Fruit fly (Drosophila melanogaster) whole organism, embryonic: ENCODE data around the gene CG12253.

Experiments used
- CG1024 ChIP-seq: fragments of 200-800 bp; sonication (Bioruptor generic); IDR thresholded peaks from 2 replicates; pipeline ENCODE4 v1.3.6; 2022; ENCODE audit warnings: missing biosample characterization, missing genetic modification characterization
- CG11085 ChIP-seq: fragments of 200-800 bp; sonication (Bioruptor generic); IDR thresholded peaks from 2 replicates; pipeline ENCODE4 v1.3.6; 2022; ENCODE audit warnings: missing biosample characterization, missing genetic modification characterization
- CG12659 ChIP-seq: fragments of 200-800 bp; sonication (Bioruptor generic); optimal IDR thresholded peaks from 3 replicates; lab custom pipeline; 2017; ENCODE audit warnings: mild to moderate bottlenecking, missing biosample characterization, missing genetic modification reagents, missing genetic modification characterization
- CG14710 ChIP-seq: fragments of 200-800 bp; sonication (Bioruptor generic); optimal IDR thresholded peaks from 3 replicates; lab custom pipeline; 2019; ENCODE audit warnings: missing biosample characterization, mild to moderate bottlenecking, missing genetic modification characterization, moderate library complexity
- CG1602 ChIP-seq: fragments of 200-800 bp; sonication (Bioruptor generic); optimal IDR thresholded peaks from 3 replicates; lab custom pipeline; 2016; ENCODE audit warnings: missing biosample characterization, missing genetic modification characterization
- CG1647 ChIP-seq: fragments of 200-800 bp; sonication (Bioruptor generic); optimal IDR thresholded peaks from 3 replicates; lab custom pipeline; 2016; ENCODE audit warnings: missing biosample characterization, missing genetic modification characterization
- CG2202 ChIP-seq: fragments of 200-800 bp; sonication (Bioruptor generic); optimal IDR thresholded peaks from 2 replicates; lab custom pipeline; 2018; ENCODE audit warnings: missing biosample characterization, mild to moderate bottlenecking, missing genetic modification characterization
- CG31365 ChIP-seq: fragments of 200-800 bp; sonication (Bioruptor generic); optimal IDR thresholded peaks from 2 replicates; lab custom pipeline; 2018; ENCODE audit warnings: missing biosample characterization, mild to moderate bottlenecking, missing genetic modification characterization
- CG4282 ChIP-seq: fragments of 200-800 bp; sonication (Bioruptor generic); optimal IDR thresholded peaks from 2 replicates; lab custom pipeline; 2016; ENCODE audit warnings: missing biosample characterization, missing genetic modification characterization
- CG4404 ChIP-seq: fragments of 200-800 bp; sonication (Bioruptor generic); IDR thresholded peaks from 2 replicates; pipeline ENCODE4 v1.3.6; 2022; ENCODE audit warnings: missing biosample characterization, missing genetic modification characterization
- CG6683 ChIP-seq: fragments of 200-800 bp; sonication (Bioruptor generic); optimal IDR thresholded peaks from 2 replicates; lab custom pipeline; 2017; ENCODE audit warnings: missing biosample characterization, mild to moderate bottlenecking, missing genetic modification characterization, missing genetic modification reagents
- CG8765 ChIP-seq: fragments of 200-800 bp; sonication (Bioruptor generic); IDR thresholded peaks from 2 replicates; pipeline ENCODE4 v1.3.6; 2022; ENCODE audit warnings: missing biosample characterization, missing genetic modification characterization
- CG9437 ChIP-seq: fragments of 200-800 bp; sonication (Bioruptor generic); optimal IDR thresholded peaks from 2 replicates; lab custom pipeline; 2018; ENCODE audit warnings: missing biosample characterization, mild to moderate bottlenecking, missing genetic modification characterization
- CG9609 ChIP-seq: fragments of 200-800 bp; sonication (Bioruptor generic); optimal IDR thresholded peaks from 3 replicates; lab custom pipeline; 2016; ENCODE audit warnings: missing biosample characterization, missing genetic modification characterization
- CG9817 ChIP-seq: fragments of 200-800 bp; sonication (Bioruptor generic); optimal IDR thresholded peaks from 2 replicates; lab custom pipeline; 2018; ENCODE audit warnings: missing biosample characterization, mild to moderate bottlenecking, missing genetic modification characterization, moderate library complexity
- CG9932 ChIP-seq: fragments of 200-800 bp; sonication (Bioruptor generic); IDR thresholded peaks from 2 replicates; pipeline ENCODE4 v1.3.6; 2022; ENCODE audit warnings: missing biosample characterization, missing genetic modification characterization
- CHES-1-like ChIP-seq: fragments of 200-800 bp; sonication (Bioruptor generic); optimal IDR thresholded peaks from 2 replicates; lab custom pipeline; 2016; ENCODE audit warnings: missing biosample characterization, missing genetic modification characterization
- D19B ChIP-seq: fragments of 200-800 bp; sonication (Bioruptor generic); optimal IDR thresholded peaks from 2 replicates; lab custom pipeline; 2017; ENCODE audit warnings: missing biosample characterization, mild to moderate bottlenecking, missing genetic modification characterization
- Ets65A ChIP-seq: fragments of 200-800 bp; sonication (Bioruptor generic); peaks from one replicate; lab custom pipeline; 2016; ENCODE audit warnings: missing biosample characterization, missing genetic modification characterization
- Fer1 ChIP-seq: fragments of 200-800 bp; sonication (Bioruptor generic); optimal IDR thresholded peaks from 2 replicates; lab custom pipeline; 2017; ENCODE audit warnings: missing biosample characterization, mild to moderate bottlenecking, missing genetic modification characterization
- Gug ChIP-seq: fragments of 200-800 bp; sonication (Bioruptor generic); IDR thresholded peaks from 4 replicates; pipeline ENCODE4 v1.3.6; 2022; ENCODE audit warnings: missing biosample characterization, missing genetic modification characterization
- Hand ChIP-seq: fragments of 200-800 bp; sonication (Bioruptor generic); optimal IDR thresholded peaks from 2 replicates; lab custom pipeline; 2017; ENCODE audit warnings: mild to moderate bottlenecking, missing biosample characterization, missing genetic modification reagents, missing genetic modification characterization
- MESR4 ChIP-seq: fragments of 200-800 bp; sonication (Bioruptor generic); optimal IDR thresholded peaks from 2 replicates; lab custom pipeline; 2018; ENCODE audit warnings: missing biosample characterization, mild to moderate bottlenecking, missing genetic modification characterization, moderate library complexity
- Med ChIP-seq: fragments of 200-800 bp; sonication (Bioruptor generic); peaks from one replicate; lab custom pipeline; 2016; ENCODE audit warnings: missing biosample characterization, missing genetic modification characterization, mild to moderate bottlenecking, inconsistent platforms, moderate library complexity
- NC2α ChIP-seq: fragments of 200-800 bp; sonication (Bioruptor generic); optimal IDR thresholded peaks from 2 replicates; lab custom pipeline; 2016; ENCODE audit warnings: missing biosample characterization, missing genetic modification characterization
- Opbp ChIP-seq: fragments of 200-800 bp; sonication (Bioruptor generic); IDR thresholded peaks from 3 replicates; pipeline ENCODE4 v1.3.6; 2022; ENCODE audit warnings: missing biosample characterization, missing genetic modification characterization; ENCODE audit not compliant: partially characterized antibody
- Ravus ChIP-seq: fragments of 200-800 bp; sonication (Bioruptor generic); IDR thresholded peaks from 2 replicates; pipeline ENCODE4 v1.3.6; 2022; ENCODE audit warnings: missing biosample characterization, missing genetic modification characterization
- cad ChIP-seq: fragments of >200 bp; optimal IDR thresholded peaks from 2 replicates; lab custom pipeline; 2017; ENCODE audit warnings: missing biosample characterization, missing genetic modification characterization
- disco-r ChIP-seq: fragments of 200-800 bp; sonication (Bioruptor generic); optimal IDR thresholded peaks from 2 replicates; lab custom pipeline; 2016; ENCODE audit warnings: missing biosample characterization, missing genetic modification characterization
- dmrt11E ChIP-seq: fragments of 200-800 bp; sonication (Bioruptor generic); optimal IDR thresholded peaks from 3 replicates; lab custom pipeline; 2018; ENCODE audit warnings: missing biosample characterization, mild to moderate bottlenecking, missing genetic modification characterization, moderate library complexity
- dmrt99B ChIP-seq: fragments of 200-800 bp; sonication (Bioruptor generic); optimal IDR thresholded peaks from 2 replicates; lab custom pipeline; 2018; ENCODE audit warnings: missing biosample characterization, mild to moderate bottlenecking, missing genetic modification characterization, moderate library complexity
- dysf ChIP-seq: fragments of 200-800 bp; sonication (Bioruptor generic); IDR thresholded peaks from 3 replicates; pipeline ENCODE4 v1.3.6; 2022; ENCODE audit warnings: missing biosample characterization, missing genetic modification characterization
- jing ChIP-seq: fragments of 200-800 bp; sonication (Bioruptor generic); optimal IDR thresholded peaks from 2 replicates; lab custom pipeline; 2018; ENCODE audit warnings: missing biosample characterization, mild to moderate bottlenecking, missing genetic modification characterization
- lola ChIP-seq, 3 experiments: fragments of >200 bp in 2 of 3; fragments of 200-800 bp in 1 of 3; sonication (Bioruptor generic) in 1 of 3; optimal IDR thresholded peaks; 2 replicates each; lab custom pipeline; 2017 to 2019; ENCODE audit warnings: missing biosample characterization in 3 of 3, missing genetic modification characterization in 3 of 3, mild to moderate bottlenecking in 1 of 3, moderate library complexity in 1 of 3
- nmo ChIP-seq: fragments of 200-800 bp; sonication (Bioruptor generic); optimal IDR thresholded peaks from 2 replicates; lab custom pipeline; 2018; ENCODE audit warnings: missing biosample characterization, mild to moderate bottlenecking, missing genetic modification characterization, moderate library complexity
- prd ChIP-seq, 3 experiments: fragments of >200 bp in 2 of 3; fragments of 200-800 bp in 1 of 3; sonication (Bioruptor generic) in 1 of 3; optimal IDR thresholded peaks in 2 of 3; IDR thresholded peaks in 1 of 3; 2 replicates in 2 of 3; 3 replicates in 1 of 3; pipeline versions ENCODE4 v1.3.6 to Lab custom; 2017 to 2022; ENCODE audit warnings: missing biosample characterization in 1 of 3, missing genetic modification characterization in 1 of 3
- sens ChIP-seq: fragments of 200-800 bp; sonication (Bioruptor generic); peaks from one replicate; lab custom pipeline; 2016; ENCODE audit warnings: missing biosample characterization, missing genetic modification characterization

The CG12253 gene

DNA sequence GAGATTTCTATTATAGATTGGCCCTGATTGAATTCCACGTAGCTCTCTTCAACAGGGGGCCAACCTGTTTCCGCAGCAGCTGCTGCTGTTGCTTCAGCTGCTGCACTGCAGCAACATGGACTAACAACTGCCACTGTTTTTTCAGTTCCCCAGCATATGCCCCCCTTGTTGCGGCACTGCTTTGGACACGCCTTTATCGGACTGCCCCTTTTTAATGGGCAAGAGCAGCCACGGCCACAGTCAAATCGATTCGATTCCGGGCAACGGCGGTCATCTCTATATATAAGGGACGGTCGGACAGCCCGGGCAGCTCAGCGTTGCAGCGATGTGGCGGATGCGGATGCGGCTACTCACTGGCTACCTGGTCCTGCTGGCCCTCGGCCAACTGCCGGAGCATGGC, 27.7 kb downstream of the CG12253 start, which contains the start of gene Acp32CD:
Gene Acp32CD (plus strand): TSS at position 301 of the 400 bp plus-strand sequence.
- peak; percentile 34 for TF ChIP-seq sens (GFP tag; lab: Kevin White, UChicago)
- peak; percentile 35 for TF ChIP-seq Ets65A (GFP tag; lab: Kevin White, UChicago)
- TF ChIP-seq CG9932 (GFP tag; lab: Robert Waterston, UW) = no peak
- TF ChIP-seq lola (GFP tag; optimal IDR thresholded peaks at IDR 0.05; lab: Kevin White, UChicago) = no peak

DNA sequence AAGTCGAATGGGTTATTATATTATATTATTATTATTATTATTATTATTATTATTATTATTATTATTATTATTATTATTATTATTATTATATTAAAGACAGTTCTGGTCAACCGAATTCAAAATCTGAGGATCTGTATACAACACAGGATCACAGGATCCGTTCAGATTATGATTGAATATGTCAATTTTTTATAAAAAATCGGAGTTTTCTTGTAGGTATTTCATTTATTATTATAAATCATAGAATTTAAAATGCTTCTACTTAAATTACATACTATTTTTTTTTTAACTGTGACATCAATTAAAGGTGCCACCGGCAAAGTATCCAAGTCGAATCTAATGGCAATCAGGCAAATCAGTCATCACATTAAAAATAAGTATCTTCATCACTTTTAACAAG, 29.1 kb downstream of the CG12253 start, which contains the start of gene CG14913:
Gene CG14913 (plus strand): TSS at position 301 of the 400 bp plus-strand sequence.
- no peak for TF ChIP-seq Hand (GFP tag; lab: Kevin White, UChicago)
- TF ChIP-seq CHES-1-like (GFP tag; lab: Kevin White, UChicago) = no peak
- no peak for TF ChIP-seq CG31365
- no peak for TF ChIP-seq dysf (GFP tag; lab: Robert Waterston, UW)
- no peak for TF ChIP-seq CG11085 (GFP tag; lab: Robert Waterston, UW)
- no peak for TF ChIP-seq CG8765
- TF ChIP-seq CG9437 (GFP tag; lab: Kevin White, UChicago) = no peak
- TF ChIP-seq jing = no peak
- TF ChIP-seq CG4404 = no peak
- no peak for TF ChIP-seq dmrt99B (tag; lab: Kevin White, UChicago)
- TF ChIP-seq nmo = no peak
- TF ChIP-seq Gug (GFP tag; lab: Robert Waterston, UW) = no peak
- no peak for TF ChIP-seq CG12659 (GFP tag; lab: Kevin White, UChicago)
- TF ChIP-seq CG2202 (tag; lab: Kevin White, UChicago) = no peak
- no peak for TF ChIP-seq MESR4
- no peak for TF ChIP-seq NC2α (GFP tag; lab: Kevin White, UChicago)

DNA sequence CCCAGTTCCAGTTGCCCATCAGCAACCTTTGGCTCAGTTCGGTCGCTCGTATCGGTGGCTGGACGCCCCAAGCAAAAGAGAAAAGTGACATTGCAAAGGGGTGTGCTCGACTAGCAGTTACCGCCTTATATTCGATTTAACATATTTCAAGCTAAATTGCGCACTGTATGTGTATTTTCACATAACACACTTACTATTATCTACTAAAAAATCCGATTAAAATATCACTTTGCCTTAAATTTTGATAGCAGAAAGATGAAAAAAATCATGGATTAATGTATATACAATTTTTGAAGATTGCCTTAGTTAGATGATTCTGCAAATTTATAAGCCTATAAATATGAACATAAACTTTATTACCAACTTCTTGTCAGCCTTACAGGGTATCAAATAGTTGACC, 34.0 kb downstream of the CG12253 start:
- no peak for TF ChIP-seq CG14710
- TF ChIP-seq CG1024 (GFP tag; lab: Robert Waterston, UW) = no peak
- TF ChIP-seq cad (GFP tag; lab: Kevin White, UChicago) = no peak
- no peak for TF ChIP-seq disco-r (GFP tag; lab: Kevin White, UChicago)
- peak; percentile 11 for TF ChIP-seq Ets65A (GFP tag; lab: Kevin White, UChicago)
- peak; percentile 61 for TF ChIP-seq D19B (GFP tag; lab: Kevin White, UChicago)
- TF ChIP-seq, all 482 proteins: peak for 2

DNA sequence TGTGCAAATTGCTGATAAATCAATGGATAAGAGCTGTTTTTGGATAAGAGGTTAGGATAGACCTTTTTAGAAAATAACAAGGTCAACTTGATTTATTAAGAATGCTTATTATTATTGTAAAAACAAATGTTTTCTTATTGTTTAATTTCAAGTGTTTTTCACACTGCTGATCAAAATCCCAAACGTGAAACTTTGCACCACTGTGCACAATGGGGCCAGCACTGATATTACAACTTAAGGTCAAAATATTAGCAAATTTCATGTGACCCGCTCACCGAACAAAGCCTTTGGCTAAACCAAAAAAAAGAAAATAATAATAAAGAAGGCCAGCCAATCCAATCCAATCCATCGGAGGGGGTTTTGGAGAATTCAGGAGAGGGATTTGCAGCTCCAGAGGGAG, 35.2 kb downstream of the CG12253 start:
- TF ChIP-seq Ravus (GFP tag; lab: Robert Waterston, UW) (no peak), CG1602 (GFP tag; lab: Kevin White, UChicago) (no peak), CG1647 (GFP tag; lab: Kevin White, UChicago) (no peak), Fer1 (GFP tag; lab: Kevin White, UChicago) (no peak), CG6683 (GFP tag; lab: Kevin White, UChicago) (no peak), sens (GFP tag; lab: Kevin White, UChicago) (peak; percentile 60), CG9609 (GFP tag; lab: Kevin White, UChicago) (no peak), CG4282 (GFP tag; lab: Kevin White, UChicago) (no peak), Opbp (no peak), CG9817 (no peak), prd (optimal IDR thresholded peaks at IDR 0.05; lab: Kevin White, UChicago) (no peak), prd (GFP tag; IDR thresholded peaks at IDR 0.05; lab: Robert Waterston, UW) (peak; percentile 21; the same call in 1 of the 3 replicates), Med (GFP tag; lab: Kevin White, UChicago) (peak; percentile 39), dmrt11E (tag; lab: Kevin White, UChicago) (no peak)
